Worm (Caenorhabditis elegans): Measurements from ENCODE around the gene Y50D4C.3.

Gene Y50D4C.3

ce11 chrV:945144-945543 lies at the start of gene Y50D4C.3:
Y50D4C.3 (minus strand) TSS chrV:945244.
- TF ChIP-seq unc-55 (GFP tag; optimal IDR thresholded peaks at IDR 0.05) (no peak), pax-1 (tag; optimal IDR thresholded peaks at IDR 0.05) (no peak), ceh-30 (tag; optimal IDR thresholded peaks at IDR 0.05) (no peak), nhr-232 (tag; optimal IDR thresholded peaks at IDR 0.05) (no peak), elt-4 (tag; optimal IDR thresholded peaks at IDR 0.05) (no peak), ceh-2 (tag; optimal IDR thresholded peaks at IDR 0.05) (no peak), unc-86 (tag; optimal IDR thresholded peaks at IDR 0.05) (no peak), ceh-19 (GFP tag; optimal IDR thresholded peaks at IDR 0.05) (no peak), ceh-31 (tag; optimal IDR thresholded peaks at IDR 0.05) (no peak), odd-2 (tag; optimal IDR thresholded peaks at IDR 0.05) (no peak), ceh-9 (tag; optimal IDR thresholded peaks at IDR 0.05) (no peak), hlh-6 (tag; optimal IDR thresholded peaks at IDR 0.05) (no peak), gmeb-2 (tag; optimal IDR thresholded peaks at IDR 0.05) (no peak), unc-42 (tag; optimal IDR thresholded peaks at IDR 0.05) (no peak), ztf-16 (tag; optimal IDR thresholded peaks at IDR 0.05) (no peak), ceh-18 (tag; optimal IDR thresholded peaks at IDR 0.05) (no peak), hlh-13 (GFP tag; optimal IDR thresholded peaks at IDR 0.05) (no peak)

- TF ChIP-seq mec-3 (tag; optimal IDR thresholded peaks at IDR 0.05; ENCODE audit: borderline replicate concordance) (no peak), hlh-6 (tag; optimal IDR thresholded peaks at IDR 0.05) (no peak), ceh-45 (GFP tag; IDR thresholded peaks at IDR 0.05) (no peak), npax-4 (tag; optimal IDR thresholded peaks at IDR 0.05) (no peak), eyg-1 (tag; optimal IDR thresholded peaks at IDR 0.05) (no peak), pax-1 (tag; optimal IDR thresholded peaks at IDR 0.05) (no peak), hlh-8 (tag; optimal IDR thresholded peaks at IDR 0.05) (no peak), ceh-24 (tag; optimal IDR thresholded peaks at IDR 0.05) (no peak), lim-6 (tag; optimal IDR thresholded peaks at IDR 0.05) (no peak), Y22D7AL.16 (tag; optimal IDR thresholded peaks at IDR 0.05) (no peak), ahr-1 (tag; optimal IDR thresholded peaks at IDR 0.05) (no peak), ceh-48 (tag; optimal IDR thresholded peaks at IDR 0.05) (no peak)
Measured at ce11 chrV:990300-990699, 45.3 kb upstream of the Y50D4C.3 start.

- no peak for TF ChIP-seq sox-4 (tag; optimal IDR thresholded peaks at IDR 0.05)
- TF ChIP-seq nfya-1 (tag; optimal IDR thresholded peaks at IDR 0.05): peak; percentile 92
Measured at ce11 chrV:983120-983519, 38.1 kb upstream of the Y50D4C.3 start.

- TF ChIP-seq K09A11.1 (tag; optimal IDR thresholded peaks at IDR 0.05; ENCODE audit: insufficient read depth) (no peak), ama-1 (optimal IDR thresholded peaks at IDR 0.05) (no peak), rnt-1 (tag; optimal IDR thresholded peaks at IDR 0.05) (no peak), pha-2 (tag; optimal IDR thresholded peaks at IDR 0.05) (no peak), pqm-1 (tag; optimal IDR thresholded peaks at IDR 0.05) (no peak), syd-9 (tag; optimal IDR thresholded peaks at IDR 0.05) (no peak), ceh-30 (tag; optimal IDR thresholded peaks at IDR 0.05) (no peak), ceh-6 (GFP tag; optimal IDR thresholded peaks at IDR 0.05) (no peak), pat-9 (tag; optimal IDR thresholded peaks at IDR 0.05) (no peak), fkh-6 (tag; optimal IDR thresholded peaks at IDR 0.05) (no peak), ztf-16 (tag; optimal IDR thresholded peaks at IDR 0.05) (no peak), ceh-24 (tag; optimal IDR thresholded peaks at IDR 0.05) (no peak), lim-6 (tag; optimal IDR thresholded peaks at IDR 0.05) (no peak), unc-3 (GFP tag; conservative IDR thresholded peaks at IDR 0.05) (no peak), unc-3 (tag; optimal IDR thresholded peaks at IDR 0.05) (no peak), fkh-10 (GFP tag; optimal IDR thresholded peaks at IDR 0.05) (no peak), unc-55 (GFP tag; optimal IDR thresholded peaks at IDR 0.05) (no peak), ceh-14 (tag; optimal IDR thresholded peaks at IDR 0.05) (no peak)
Measured at ce11 chrV:982281-982756, 37.3 kb upstream of the Y50D4C.3 start, which contains the start of the genes Y50D4C.12 and unc-34. Y50D4C.12 (plus strand) TSS chrV:982581. unc-34 (plus strand) TSS chrV:982706.
